Fruit fly (Drosophila melanogaster) whole organism, wandering third instar larva: ENCODE data around the gene CG33768.

Experiments
- Abd-B ChIP-seq: fragments of >200 bp; optimal IDR thresholded peaks from 2 replicates; lab custom pipeline; 2017; ENCODE audit warnings: missing biosample characterization, missing genetic modification characterization
- CG32264 ChIP-seq: fragments of 200-800 bp; sonication (Bioruptor generic); optimal IDR thresholded peaks from 2 replicates; lab custom pipeline; 2016; ENCODE audit warnings: missing biosample characterization, missing genetic modification characterization
- CG9705 ChIP-seq: fragments of 200-800 bp; sonication (Bioruptor generic); optimal IDR thresholded peaks from 2 replicates; lab custom pipeline; 2018; ENCODE audit warnings: missing biosample characterization, mild to moderate bottlenecking, missing genetic modification characterization
- CrebA ChIP-seq: fragments of 200-800 bp; sonication (Bioruptor generic); optimal IDR thresholded peaks from 2 replicates; lab custom pipeline; 2016; ENCODE audit warnings: missing biosample characterization, mild to moderate bottlenecking, missing genetic modification characterization, borderline replicate concordance
- Dfd ChIP-seq: fragments of >200 bp; optimal IDR thresholded peaks from 2 replicates; lab custom pipeline; 2017; ENCODE audit warnings: missing biosample characterization, missing genetic modification characterization
- Dif ChIP-seq: fragments of 200-275, 200-300 bp; sonication (Bioruptor generic); optimal IDR thresholded peaks from 2 replicates; lab custom pipeline; 2018; ENCODE audit warnings: missing biosample characterization, missing genetic modification characterization; ENCODE audit not compliant: partially characterized antibody
- GATAd ChIP-seq: sonication (Bioruptor generic); optimal IDR thresholded peaks from 2 replicates; lab custom pipeline; 2016; ENCODE audit warnings: missing biosample characterization, missing genetic modification characterization
- Hnf4 ChIP-seq: fragments of 200-800 bp; sonication (Bioruptor generic); optimal IDR thresholded peaks from 2 replicates; lab custom pipeline; 2016; ENCODE audit warnings: missing biosample characterization, mild to moderate bottlenecking, missing genetic modification characterization
- Hr78 ChIP-seq: fragments of >200 bp; optimal IDR thresholded peaks from 2 replicates; lab custom pipeline; 2017; ENCODE audit warnings: missing biosample characterization, missing genetic modification characterization
- Hr83 ChIP-seq: fragments of 200-300 bp; sonication (Bioruptor generic); optimal IDR thresholded peaks from 2 replicates; lab custom pipeline; 2016; ENCODE audit warnings: missing biosample characterization, mild to moderate bottlenecking, missing genetic modification characterization, moderate library complexity; ENCODE audit not compliant: poor library complexity, severe bottlenecking
- Myc ChIP-seq: fragments of >200 bp; optimal IDR thresholded peaks from 2 replicates; lab custom pipeline; 2017
- N ChIP-seq: fragments of >200 bp; optimal IDR thresholded peaks from 2 replicates; lab custom pipeline; 2018; ENCODE audit warnings: missing biosample characterization, missing external identifiers, missing genetic modification characterization
- OdsH ChIP-seq: fragments of 200-800 bp; sonication (Bioruptor generic); optimal IDR thresholded peaks from 2 replicates; lab custom pipeline; 2016; ENCODE audit warnings: missing biosample characterization, mild to moderate bottlenecking, missing genetic modification characterization
- Rel ChIP-seq, 2 experiments: fragments of 200-800 bp; sonication (Bioruptor generic) in 1 of 2; optimal IDR thresholded peaks; 2 replicates in 1 of 2; 3 replicates in 1 of 2; lab custom pipeline; 2016 to 2019; ENCODE audit warnings: mild to moderate bottlenecking in 2 of 2, missing biosample characterization in 2 of 2, missing genetic modification characterization in 2 of 2, moderate library complexity in 1 of 2
- Sp1 ChIP-seq: fragments of 200-800 bp; sonication (Bioruptor generic); optimal IDR thresholded peaks from 3 replicates; lab custom pipeline; 2019; ENCODE audit warnings: missing biosample characterization, mild to moderate bottlenecking, missing genetic modification characterization, moderate library complexity
- Vsx2 ChIP-seq: fragments of 200-300, 225-300 bp; sonication (Bioruptor generic); optimal IDR thresholded peaks from 2 replicates; lab custom pipeline; 2018; ENCODE audit warnings: missing biosample characterization, missing genetic modification characterization; ENCODE audit not compliant: partially characterized antibody
- br ChIP-seq: fragments of 200-800 bp; sonication (Bioruptor generic); optimal IDR thresholded peaks from 2 replicates; lab custom pipeline; 2016; ENCODE audit warnings: missing biosample characterization, missing genetic modification characterization
- brk ChIP-seq: fragments of 200-800 bp; sonication (Bioruptor generic); optimal IDR thresholded peaks from 2 replicates; lab custom pipeline; 2016; ENCODE audit warnings: missing biosample characterization, mild to moderate bottlenecking, missing genetic modification characterization
- dl ChIP-seq, 2 experiments: fragments of 175-275, 200-275 bp in 1 of 2; fragments of 200-275 bp in 1 of 2; sonication (Bioruptor generic); optimal IDR thresholded peaks; lab custom pipeline; 2018; ENCODE audit warnings: mild to moderate bottlenecking in 2 of 2, missing biosample characterization in 2 of 2, missing genetic modification characterization in 2 of 2, moderate library complexity in 2 of 2; ENCODE audit not compliant: partially characterized antibody in 2 of 2, insufficient read depth in 1 of 2
- dsf ChIP-seq: sonication (Bioruptor generic); optimal IDR thresholded peaks from 2 replicates; lab custom pipeline; 2016; ENCODE audit warnings: missing biosample characterization, missing genetic modification characterization, borderline replicate concordance
- ey ChIP-seq: fragments of 200-800 bp; sonication (Bioruptor generic); optimal IDR thresholded peaks from 2 replicates; lab custom pipeline; 2016; ENCODE audit warnings: missing biosample characterization, missing genetic modification characterization
- foxo ChIP-seq, 2 experiments: fragments of 200-800 bp; sonication (Bioruptor generic); optimal IDR thresholded peaks; 2 replicates in 1 of 2; 3 replicates in 1 of 2; lab custom pipeline; 2016 to 2017; ENCODE audit warnings: missing biosample characterization in 2 of 2, missing genetic modification characterization in 2 of 2
- h ChIP-seq: fragments of 200-800 bp; sonication (Bioruptor generic); optimal IDR thresholded peaks from 3 replicates; lab custom pipeline; 2016; ENCODE audit warnings: missing biosample characterization, mild to moderate bottlenecking, missing genetic modification characterization
- jim ChIP-seq: fragments of 175-275, 200-325 bp; sonication (Bioruptor generic); optimal IDR thresholded peaks from 2 replicates; lab custom pipeline; 2016; ENCODE audit warnings: missing biosample characterization, mild to moderate bottlenecking, missing genetic modification characterization
- lola ChIP-seq: fragments of >200 bp; optimal IDR thresholded peaks from 2 replicates; lab custom pipeline; 2017; ENCODE audit warnings: missing biosample characterization, missing genetic modification characterization
- pan ChIP-seq: fragments of >200 bp; optimal IDR thresholded peaks from 2 replicates; lab custom pipeline; 2017
- psq ChIP-seq: fragments of 200-800 bp; sonication (Bioruptor generic); optimal IDR thresholded peaks from 3 replicates; lab custom pipeline; 2017; ENCODE audit warnings: missing biosample characterization, mild to moderate bottlenecking, missing genetic modification characterization, moderate library complexity
- rgr ChIP-seq: fragments of 200-800 bp; sonication (Bioruptor generic); optimal IDR thresholded peaks from 3 replicates; lab custom pipeline; 2016; ENCODE audit warnings: missing biosample characterization, mild to moderate bottlenecking, missing genetic modification characterization
- sage ChIP-seq: fragments of 200-800 bp; sonication (Bioruptor generic); optimal IDR thresholded peaks from 2 replicates; lab custom pipeline; 2016; ENCODE audit warnings: missing biosample characterization, mild to moderate bottlenecking, missing genetic modification characterization
- sv ChIP-seq: fragments of 200-800 bp; sonication (Bioruptor generic); optimal IDR thresholded peaks from 3 replicates; lab custom pipeline; 2016; ENCODE audit warnings: missing biosample characterization, missing genetic modification characterization
- usp ChIP-seq: fragments of >200 bp; optimal IDR thresholded peaks from 2 replicates; lab custom pipeline; 2017; ENCODE audit warnings: missing biosample characterization, missing genetic modification characterization
- woc ChIP-seq: sonication (Bioruptor generic); optimal IDR thresholded peaks from 2 replicates; lab custom pipeline; 2016; ENCODE audit warnings: missing biosample characterization, mild to moderate bottlenecking, missing genetic modification characterization

Gene CG33768

DNA sequence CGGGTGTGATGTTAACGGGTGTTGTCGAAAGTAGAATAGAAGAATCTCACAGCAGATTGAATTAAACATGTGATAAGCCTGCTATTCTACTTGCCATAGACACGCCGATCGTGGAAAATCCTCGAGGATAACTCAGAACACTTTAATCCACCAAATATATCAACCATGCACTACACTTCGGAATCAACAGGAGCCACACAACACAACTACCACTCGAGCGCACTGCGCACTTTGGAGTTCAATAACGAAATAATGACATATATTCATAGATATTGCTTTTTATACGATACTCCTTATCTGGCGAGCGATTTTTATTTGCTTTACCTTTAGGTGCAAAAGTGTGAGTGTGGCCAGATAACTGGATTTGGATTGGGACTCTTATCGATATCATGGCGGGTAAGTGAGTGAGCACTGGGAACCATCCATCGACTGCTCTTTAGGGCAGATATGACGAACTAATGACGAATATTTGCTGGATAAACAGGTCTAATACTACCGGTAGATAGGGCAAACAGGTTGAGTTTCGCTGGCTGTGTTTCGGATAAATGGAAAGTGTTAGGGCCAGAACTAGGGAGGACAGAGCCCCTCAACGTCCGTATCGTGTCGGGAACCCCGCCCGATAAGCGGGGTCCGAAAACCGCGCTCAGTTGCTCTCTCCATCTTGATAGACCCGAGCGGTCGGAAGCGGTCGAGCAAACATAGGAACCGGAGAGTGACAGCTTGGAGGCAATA, 22.5 kb downstream of the CG33768 start, which contains the start of gene Jhbp6:
TSS of gene Jhbp6 (plus strand) at position 682 of the 732 bp plus-strand sequence.
- no peak for TF ChIP-seq jim
- peak; percentile 12 for TF ChIP-seq rgr (GFP tag; lab: Kevin White, UChicago)
- TF ChIP-seq Rel (GFP tag; optimal IDR thresholded peaks at IDR 0.05; lab: Kevin White, UChicago), result no peak
- peak; percentile 13 for TF ChIP-seq Rel (tag; optimal IDR thresholded peaks at IDR 0.05; lab: Kevin White, UChicago)
- no peak for TF ChIP-seq dsf (GFP tag; lab: Kevin White, UChicago)

DNA sequence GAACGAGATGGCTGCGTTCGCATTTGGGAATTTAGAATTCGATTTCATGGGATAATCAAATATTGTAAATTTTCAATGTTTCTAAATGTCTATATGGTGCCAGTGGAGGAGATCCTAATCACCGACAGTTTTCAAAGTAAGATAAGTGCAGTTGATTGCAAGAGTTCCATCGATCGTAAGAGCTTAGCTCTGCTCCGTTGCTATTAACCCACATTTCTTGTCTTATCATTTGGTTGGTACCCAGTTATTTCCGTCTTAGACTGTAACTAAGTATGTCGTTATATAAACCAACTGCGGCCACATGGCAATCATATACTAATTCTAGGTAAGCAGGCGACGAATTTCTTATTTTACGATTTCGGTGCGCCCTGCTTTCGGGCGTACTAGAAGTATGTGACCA, 23.2 kb downstream of the CG33768 start:
- TF ChIP-seq Abd-B (GFP tag; lab: Kevin White, UChicago) (no peak), h (GFP tag; lab: Kevin White, UChicago) (no peak), Hr78 (GFP tag; lab: Kevin White, UChicago) (no peak), usp (GFP tag; lab: Kevin White, UChicago) (no peak), CG9705 (GFP tag; lab: Kevin White, UChicago) (no peak), Rel (GFP tag; optimal IDR thresholded peaks at IDR 0.05; lab: Kevin White, UChicago) (no peak), Rel (tag; optimal IDR thresholded peaks at IDR 0.05; lab: Kevin White, UChicago) (no peak), Myc (lab: Kevin White, UChicago) (no peak), GATAd (GFP tag; lab: Kevin White, UChicago) (no peak), foxo (GFP tag; optimal IDR thresholded peaks at IDR 0.05; lab: Kevin White, UChicago) (no peak), dl (GFP tag; optimal IDR thresholded peaks at IDR 0.05; lab: Kevin White, UChicago; ENCODE audit: insufficient read depth in 1 of 2, partially characterized antibody in 2 of 2) (no peak), woc (GFP tag; lab: Kevin White, UChicago) (no peak)

dm6 chr3L:22671699-22672276, 24.8 kb downstream of the CG33768 start:
- TF ChIP-seq ey (GFP tag; lab: Kevin White, UChicago) (no peak), dl (GFP tag; optimal IDR thresholded peaks at IDR 0.05; lab: Kevin White, UChicago; ENCODE audit: insufficient read depth in 1 of 2, partially characterized antibody in 2 of 2) (no peak), Hr78 (GFP tag; lab: Kevin White, UChicago) (no peak), pan (lab: Kevin White, UChicago) (no peak), lola (GFP tag; lab: Kevin White, UChicago) (no peak), CrebA (GFP tag; lab: Kevin White, UChicago) (no peak), N (no peak), Myc (lab: Kevin White, UChicago) (no peak), Dfd (GFP tag; lab: Kevin White, UChicago) (no peak), sv (GFP tag; lab: Kevin White, UChicago) (no peak), Dif (GFP tag; lab: Kevin White, UChicago) (no peak), Sp1 (GFP tag; lab: Kevin White, UChicago) (no peak), rgr (GFP tag; lab: Kevin White, UChicago) (no peak), psq (GFP tag; lab: Kevin White, UChicago) (no peak), Vsx2 (GFP tag; lab: Kevin White, UChicago) (no peak), CG32264 (GFP tag; lab: Kevin White, UChicago) (no peak), Hr83 (GFP tag; lab: Kevin White, UChicago) (no peak)

DNA sequence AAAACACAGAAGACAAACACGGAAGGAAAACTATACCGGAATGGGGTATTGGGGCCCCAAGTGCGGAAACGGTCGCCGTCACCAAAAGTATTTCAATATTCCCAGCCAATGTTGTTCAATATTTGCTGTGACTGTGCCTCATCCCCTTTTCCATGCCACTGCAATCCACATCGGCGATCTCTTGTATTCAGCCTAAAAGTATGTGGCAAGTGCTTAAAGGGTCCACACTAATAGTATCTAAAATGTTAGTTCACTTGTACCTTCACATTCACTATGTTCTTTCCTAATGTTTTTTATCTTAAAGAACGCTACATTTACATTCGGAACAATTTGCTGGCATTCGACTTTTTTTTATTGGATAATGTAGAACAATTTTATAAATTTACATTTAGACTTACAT, 34.0 kb downstream of the CG33768 start:
- TF ChIP-seq sv (GFP tag; lab: Kevin White, UChicago), result no peak
- TF ChIP-seq sage (GFP tag; lab: Kevin White, UChicago), result no peak
- no peak for TF ChIP-seq CG32264 (GFP tag; lab: Kevin White, UChicago)
- no peak for TF ChIP-seq ey (GFP tag; lab: Kevin White, UChicago)
- TF ChIP-seq br (GFP tag; lab: Kevin White, UChicago), result no peak
- no peak for TF ChIP-seq brk
- TF ChIP-seq Dfd (GFP tag; lab: Kevin White, UChicago), result no peak
- TF ChIP-seq dsf (GFP tag; lab: Kevin White, UChicago), result no peak
- TF ChIP-seq lola (GFP tag; lab: Kevin White, UChicago), result no peak
- TF ChIP-seq OdsH (GFP tag; lab: Kevin White, UChicago), result no peak
- TF ChIP-seq N, result no peak
- TF ChIP-seq Rel (GFP tag; optimal IDR thresholded peaks at IDR 0.05; lab: Kevin White, UChicago), result no peak
- no peak for TF ChIP-seq Rel (tag; optimal IDR thresholded peaks at IDR 0.05; lab: Kevin White, UChicago)
- no peak for TF ChIP-seq CG9705 (GFP tag; lab: Kevin White, UChicago)
- TF ChIP-seq Hr83 (GFP tag; lab: Kevin White, UChicago), result no peak
- TF ChIP-seq woc (GFP tag; lab: Kevin White, UChicago), result no peak
- no peak for TF ChIP-seq GATAd (GFP tag; lab: Kevin White, UChicago)
- no peak for TF ChIP-seq Hnf4 (GFP tag; lab: Kevin White, UChicago)
- no peak for TF ChIP-seq psq (GFP tag; lab: Kevin White, UChicago)
- TF ChIP-seq h (GFP tag; lab: Kevin White, UChicago), result no peak
- TF ChIP-seq Abd-B (GFP tag; lab: Kevin White, UChicago), result no peak
